Fruit fly (Drosophila melanogaster) whole organism, wandering third instar larva: ENCODE results near the gene CG13713.

Source experiments
- CG32264 ChIP-seq: fragments of 200-800 bp; sonication (Bioruptor generic); optimal IDR thresholded peaks from 2 replicates; lab custom pipeline; 2016; ENCODE audit warnings: missing biosample characterization, missing genetic modification characterization
- CG9705 ChIP-seq: fragments of 200-800 bp; sonication (Bioruptor generic); optimal IDR thresholded peaks from 2 replicates; lab custom pipeline; 2018; ENCODE audit warnings: missing biosample characterization, mild to moderate bottlenecking, missing genetic modification characterization
- Dif ChIP-seq: fragments of 200-275, 200-300 bp; sonication (Bioruptor generic); optimal IDR thresholded peaks from 2 replicates; lab custom pipeline; 2018; ENCODE audit warnings: missing biosample characterization, missing genetic modification characterization; ENCODE audit not compliant: partially characterized antibody
- Myc ChIP-seq: fragments of >200 bp; optimal IDR thresholded peaks from 2 replicates; lab custom pipeline; 2017
- N ChIP-seq: fragments of >200 bp; optimal IDR thresholded peaks from 2 replicates; lab custom pipeline; 2018; ENCODE audit warnings: missing biosample characterization, missing external identifiers, missing genetic modification characterization
- OdsH ChIP-seq: fragments of 200-800 bp; sonication (Bioruptor generic); optimal IDR thresholded peaks from 2 replicates; lab custom pipeline; 2016; ENCODE audit warnings: missing biosample characterization, mild to moderate bottlenecking, missing genetic modification characterization
- h ChIP-seq: fragments of 200-800 bp; sonication (Bioruptor generic); optimal IDR thresholded peaks from 3 replicates; lab custom pipeline; 2016; ENCODE audit warnings: missing biosample characterization, mild to moderate bottlenecking, missing genetic modification characterization
- jim ChIP-seq: fragments of 175-275, 200-325 bp; sonication (Bioruptor generic); optimal IDR thresholded peaks from 2 replicates; lab custom pipeline; 2016; ENCODE audit warnings: missing biosample characterization, mild to moderate bottlenecking, missing genetic modification characterization
- psq ChIP-seq: fragments of 200-800 bp; sonication (Bioruptor generic); optimal IDR thresholded peaks from 3 replicates; lab custom pipeline; 2017; ENCODE audit warnings: missing biosample characterization, mild to moderate bottlenecking, missing genetic modification characterization, moderate library complexity
- woc ChIP-seq: sonication (Bioruptor generic); optimal IDR thresholded peaks from 2 replicates; lab custom pipeline; 2016; ENCODE audit warnings: missing biosample characterization, mild to moderate bottlenecking, missing genetic modification characterization

DNA sequence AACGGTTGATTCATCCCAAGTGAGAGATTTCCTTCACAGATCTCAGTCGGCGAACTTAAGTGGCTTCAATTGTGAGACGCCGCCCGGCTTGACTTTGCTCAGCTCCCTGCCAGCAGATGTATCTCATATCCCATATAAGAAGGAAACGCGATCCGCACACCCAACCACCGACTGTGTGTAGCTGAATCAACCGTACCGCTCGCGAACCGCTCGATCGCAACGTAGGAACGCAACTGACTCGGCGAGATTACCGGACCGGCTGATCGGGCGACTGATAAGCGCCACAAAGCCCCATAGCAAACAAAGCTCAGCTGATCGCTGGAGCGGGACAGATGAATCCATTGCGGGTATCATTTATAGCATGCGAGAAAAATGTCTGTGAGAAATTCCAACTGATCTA is 10.3 kb upstream of the CG13713 start, which contains the start of gene axo:
- no peak for TF ChIP-seq CG32264 (GFP tag; lab: Kevin White, UChicago)
- no peak for TF ChIP-seq Dif (GFP tag; lab: Kevin White, UChicago)
- no peak for TF ChIP-seq CG9705 (GFP tag; lab: Kevin White, UChicago)
- TF ChIP-seq jim (GFP tag; lab: Kevin White, UChicago), result no peak
- TF ChIP-seq woc, result no peak
- TF ChIP-seq psq (GFP tag; lab: Kevin White, UChicago), result no peak
- no peak for TF ChIP-seq Myc (lab: Kevin White, UChicago)
- no peak for TF ChIP-seq OdsH
- TF ChIP-seq h (GFP tag; lab: Kevin White, UChicago), result no peak
- no peak for TF ChIP-seq N (GFP tag; lab: Kevin White, UChicago)
